Worm (Caenorhabditis elegans) whole organism, L2 larva: ENCODE measurements around the gene rps-14.

Experiments
- F13H6.1 ChIP-seq: sonication (generic microtip); optimal IDR thresholded peaks from 2 replicates; lab custom pipeline; 2016; ENCODE audit warnings: missing genetic modification characterization, missing compliant biosample characterization
- mab-5 ChIP-seq: fragments of 150-350 bp; optimal IDR thresholded peaks from 2 replicates; lab custom pipeline; 2014; ENCODE audit warnings: missing biosample characterization, missing genetic modification characterization
- nhr-10 ChIP-seq: sonication (generic microtip); optimal IDR thresholded peaks from 2 replicates; lab custom pipeline; 2017; ENCODE audit warnings: missing biosample characterization, missing genetic modification characterization
- nhr-77 ChIP-seq: fragments of 150-350 bp; optimal IDR thresholded peaks from 2 replicates; lab custom pipeline; 2014; ENCODE audit warnings: missing biosample characterization, missing genetic modification characterization
- sem-4 ChIP-seq: fragments of 150-350 bp; optimal IDR thresholded peaks from 2 replicates; lab custom pipeline; 2014; ENCODE audit warnings: missing biosample characterization, missing genetic modification reagents, missing genetic modification characterization
- skn-1 ChIP-seq: sonication (generic microtip); optimal IDR thresholded peaks from 2 replicates; lab custom pipeline; 2017; ENCODE audit warnings: missing biosample characterization, missing genetic modification characterization
- ztf-4 ChIP-seq: fragments of 150-350 bp; optimal IDR thresholded peaks from 2 replicates; lab custom pipeline; 2014; ENCODE audit warnings: missing biosample characterization, missing genetic modification characterization

ce11 chrIII:7216924-7217521 is 37.6 kb upstream of the rps-14 start:
- peak; percentile 24 for TF ChIP-seq ztf-4 (tag; lab: Kevin White, UChicago)
- TF ChIP-seq nhr-10 (tag; lab: Kevin White, UChicago) = no peak
- peak; percentile 54 for TF ChIP-seq sem-4
- TF ChIP-seq nhr-77 = no peak
- no peak for TF ChIP-seq skn-1
- peak; percentile 70 for TF ChIP-seq mab-5 (tag; lab: Kevin White, UChicago)
- peak; percentile 85 for TF ChIP-seq F13H6.1 (tag; lab: Kevin White, UChicago)
